Worm (Caenorhabditis elegans): ENCODE results near the gene eri-12.
"Not testable (repeated sequence)": the region's sequence is repeated elsewhere in the genome, so short reads cannot be mapped to it uniquely, and the experiment has no call there.

Gene eri-12

DNA sequence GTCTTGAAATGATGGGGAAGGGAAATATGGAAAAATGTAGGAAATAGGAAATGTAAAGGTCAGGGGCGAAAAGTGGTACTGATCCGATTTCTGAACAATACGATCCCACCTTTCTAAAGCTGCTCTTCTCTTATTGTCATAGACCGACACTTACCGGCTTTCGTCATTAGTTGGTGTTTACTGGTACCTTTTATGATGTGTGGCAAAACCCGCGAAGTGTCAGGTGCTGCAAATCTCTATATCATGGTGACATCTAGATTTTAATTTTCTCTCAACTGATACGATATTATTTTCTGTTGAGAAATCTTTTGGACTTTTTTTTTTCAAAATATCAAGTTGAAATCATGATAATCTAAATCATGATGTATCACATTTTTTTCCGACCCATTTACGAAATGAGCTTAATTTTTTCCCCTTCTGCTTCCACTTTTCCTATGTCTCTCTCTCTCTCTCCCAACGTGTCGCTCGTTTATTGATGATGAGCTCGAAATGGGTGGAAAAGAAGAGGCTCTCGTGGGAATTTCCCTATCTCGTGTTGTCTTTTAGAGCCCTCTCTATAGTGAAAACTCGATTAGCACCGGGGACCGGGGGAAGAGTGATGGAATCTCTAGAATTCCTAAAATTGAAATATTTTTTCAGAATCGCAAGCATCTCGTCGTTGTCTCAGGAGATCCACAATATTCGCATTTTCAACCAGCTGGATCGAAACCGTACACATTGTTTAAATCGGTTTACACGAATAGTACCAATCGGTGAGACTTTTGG, 25.1 kb upstream of the eri-12 start:
- TF ChIP-seq B0310.2 (tag; optimal IDR thresholded peaks at IDR 0.05) (no peak), ceh-13 (GFP tag; optimal IDR thresholded peaks at IDR 0.05) (no peak)

DNA sequence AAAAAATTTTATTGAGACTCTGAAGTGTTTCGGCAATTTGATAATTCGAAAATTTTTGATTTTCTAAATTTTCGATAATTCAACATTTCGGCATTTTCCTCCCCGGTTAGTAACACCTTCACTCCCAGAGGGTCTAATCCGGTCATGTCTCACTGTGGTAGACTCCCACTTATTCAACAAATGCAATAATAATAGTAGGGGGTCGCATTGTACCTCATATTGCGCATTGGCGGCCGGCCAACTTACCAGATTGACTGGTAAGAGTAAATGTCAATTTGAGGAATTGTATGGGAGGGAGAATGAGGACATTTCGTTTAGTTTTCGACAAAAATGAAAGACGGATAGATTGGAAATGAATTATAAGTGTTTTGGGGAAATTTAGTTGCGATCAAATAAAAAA, 22.9 kb upstream of the eri-12 start:
- TF ChIP-seq aly-1 (tag; optimal IDR thresholded peaks at IDR 0.05) (no peak), ceh-36 (tag; optimal IDR thresholded peaks at IDR 0.05) (no peak), tra-4 (tag; optimal IDR thresholded peaks at IDR 0.05) (no peak), flt-1 (GFP tag; IDR thresholded peaks at IDR 0.05) (no peak), pes-1 (GFP tag; IDR thresholded peaks at IDR 0.05) (no peak), ets-7 (tag; optimal IDR thresholded peaks at IDR 0.05) (no peak), F13C5.2 (tag; optimal IDR thresholded peaks at IDR 0.05) (no peak), B0310.2 (tag; optimal IDR thresholded peaks at IDR 0.05) (no peak), ceh-13 (GFP tag; optimal IDR thresholded peaks at IDR 0.05) (no peak), sea-1 (GFP tag; conservative IDR thresholded peaks at IDR 0.05) (no peak), hmg-4 (GFP tag; optimal IDR thresholded peaks at IDR 0.05) (no peak), hmbx-1 (tag; optimal IDR thresholded peaks at IDR 0.05) (no peak), hnd-1 (tag; optimal IDR thresholded peaks at IDR 0.05) (no peak), scrt-1 (GFP tag; IDR thresholded peaks at IDR 0.05) (no peak), ama-1 (optimal IDR thresholded peaks at IDR 0.05) (no peak), tbx-37 (GFP tag; conservative IDR thresholded peaks at IDR 0.05) (no peak), tbx-11 (GFP tag; IDR thresholded peaks at IDR 0.05) (no peak)

DNA sequence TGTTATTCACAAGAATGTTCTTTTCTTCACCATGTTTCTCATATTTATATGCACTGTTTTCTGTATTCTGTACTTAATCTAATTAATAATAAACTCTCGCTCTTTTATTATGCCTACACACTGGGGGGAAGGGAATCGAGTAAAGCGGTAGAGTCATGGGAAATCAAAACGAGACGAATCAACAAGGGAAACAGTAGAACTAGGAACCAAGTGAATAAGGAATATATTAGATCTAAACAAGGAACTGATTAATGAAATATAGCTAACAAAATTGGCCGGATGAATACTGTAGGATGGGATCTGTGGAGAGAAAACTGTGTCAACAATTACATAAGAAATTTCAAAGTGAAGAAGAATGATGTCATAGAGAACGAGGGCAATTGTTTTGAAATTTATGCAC, 21.6 kb upstream of the eri-12 start:
- no peak for TF ChIP-seq tbx-11 (GFP tag; IDR thresholded peaks at IDR 0.05)
- TF ChIP-seq hmg-4 (GFP tag; optimal IDR thresholded peaks at IDR 0.05): no peak
- TF ChIP-seq ceh-36 (tag; optimal IDR thresholded peaks at IDR 0.05): no peak
- TF ChIP-seq hmbx-1 (tag; optimal IDR thresholded peaks at IDR 0.05): no peak
- TF ChIP-seq pes-1 (GFP tag; IDR thresholded peaks at IDR 0.05): no peak
- TF ChIP-seq aly-1 (tag; optimal IDR thresholded peaks at IDR 0.05): no peak
- TF ChIP-seq hnd-1 (tag; optimal IDR thresholded peaks at IDR 0.05): no peak
- TF ChIP-seq B0310.2 (tag; optimal IDR thresholded peaks at IDR 0.05): no peak
- TF ChIP-seq ama-1 (optimal IDR thresholded peaks at IDR 0.05): no peak
- no peak for TF ChIP-seq tra-4 (tag; optimal IDR thresholded peaks at IDR 0.05)
- TF ChIP-seq flt-1 (GFP tag; IDR thresholded peaks at IDR 0.05): no peak
- TF ChIP-seq tbx-37 (GFP tag; conservative IDR thresholded peaks at IDR 0.05): no peak
- TF ChIP-seq sea-1 (GFP tag; conservative IDR thresholded peaks at IDR 0.05): no peak
- TF ChIP-seq ets-7 (tag; optimal IDR thresholded peaks at IDR 0.05): no peak
- no peak for TF ChIP-seq ceh-13 (GFP tag; optimal IDR thresholded peaks at IDR 0.05)
- no peak for TF ChIP-seq F13C5.2 (tag; optimal IDR thresholded peaks at IDR 0.05)
- no peak for TF ChIP-seq scrt-1 (GFP tag; IDR thresholded peaks at IDR 0.05)

DNA sequence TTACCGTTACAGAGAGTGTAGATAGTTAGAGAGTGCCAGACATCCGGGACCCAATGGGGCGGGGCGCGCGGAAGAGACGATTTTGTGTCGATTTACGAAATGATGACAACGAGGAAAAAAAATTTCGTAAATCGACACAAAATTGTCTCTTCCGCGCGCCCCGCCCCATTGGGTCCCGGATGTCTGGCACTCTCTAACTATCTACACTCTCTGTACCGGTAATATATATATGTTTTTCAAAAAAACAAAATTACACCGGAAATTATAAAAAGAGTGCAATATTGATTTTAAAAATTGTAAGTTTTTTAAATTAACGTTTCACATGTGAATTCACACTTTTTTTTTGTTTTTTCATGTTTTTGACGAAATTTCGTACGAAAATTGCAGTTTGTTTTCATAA, 18.5 kb upstream of the eri-12 start, which contains the start of gene B0001.4:
TSS of gene B0001.4 (minus strand) at position 101 of the 400 bp plus-strand sequence.
- TF ChIP-seq tbx-37 (GFP tag; conservative IDR thresholded peaks at IDR 0.05); aly-1 (tag; optimal IDR thresholded peaks at IDR 0.05); ceh-36 (tag; optimal IDR thresholded peaks at IDR 0.05): not testable (repeated sequence)

DNA sequence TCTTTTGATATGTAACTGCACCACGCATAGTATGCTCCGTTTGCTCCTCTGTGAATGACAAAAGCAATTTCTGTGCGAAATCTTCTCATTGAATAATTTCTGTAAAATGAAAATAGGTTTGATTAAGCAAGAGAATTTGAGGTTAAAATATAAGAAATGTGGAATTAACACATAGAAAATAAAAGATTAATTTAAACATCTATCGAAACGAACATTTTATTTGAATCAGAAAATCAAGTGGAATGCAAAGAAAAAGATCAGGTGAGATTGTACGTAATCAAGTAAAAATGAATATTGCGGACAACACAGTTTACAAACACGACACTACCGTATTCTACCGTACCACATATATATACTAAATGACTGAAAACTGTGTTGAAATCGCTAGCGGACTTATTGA, 15.7 kb upstream of the eri-12 start, which contains the start of gene B0001.8:
TSS of gene B0001.8 (minus strand) at position 101 of the 400 bp plus-strand sequence.
- no peak for TF ChIP-seq ceh-13 (GFP tag; optimal IDR thresholded peaks at IDR 0.05)
- no peak for TF ChIP-seq aly-1 (tag; optimal IDR thresholded peaks at IDR 0.05)
- no peak for TF ChIP-seq tra-4 (tag; optimal IDR thresholded peaks at IDR 0.05)
- no peak for TF ChIP-seq hmg-4 (GFP tag; optimal IDR thresholded peaks at IDR 0.05)
- no peak for TF ChIP-seq flt-1 (GFP tag; IDR thresholded peaks at IDR 0.05)
- no peak for TF ChIP-seq pes-1 (GFP tag; IDR thresholded peaks at IDR 0.05)
- no peak for TF ChIP-seq ceh-36 (tag; optimal IDR thresholded peaks at IDR 0.05)
- TF ChIP-seq F13C5.2 (tag; optimal IDR thresholded peaks at IDR 0.05): no peak
- no peak for TF ChIP-seq hmbx-1 (tag; optimal IDR thresholded peaks at IDR 0.05)

DNA sequence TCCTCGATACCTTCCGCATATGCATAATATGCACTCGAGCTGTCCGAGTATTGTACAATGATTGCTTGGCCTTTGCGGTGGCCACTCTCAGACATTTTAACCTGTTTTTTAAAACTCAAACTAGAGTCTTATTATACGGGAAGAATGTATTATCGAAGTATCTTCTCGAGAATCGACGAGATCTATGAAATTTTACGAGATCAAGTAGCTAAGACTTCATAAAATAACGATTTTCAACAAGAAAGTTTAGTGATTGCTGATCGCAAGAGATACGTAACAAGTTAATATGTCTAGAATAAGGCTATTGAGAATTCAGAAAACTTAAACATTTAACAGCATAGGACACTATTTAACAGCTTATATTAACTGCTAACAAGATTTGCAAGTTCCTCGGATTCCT, 13.4 kb upstream of the eri-12 start, which contains the start of gene B0001.5:
TSS of gene B0001.5 (minus strand) at position 101 of the 400 bp plus-strand sequence.
- TF ChIP-seq F13C5.2 (tag; optimal IDR thresholded peaks at IDR 0.05): no peak
- TF ChIP-seq ama-1 (optimal IDR thresholded peaks at IDR 0.05): no peak
- TF ChIP-seq tbx-11 (GFP tag; IDR thresholded peaks at IDR 0.05): no peak
- no peak for TF ChIP-seq scrt-1 (GFP tag; IDR thresholded peaks at IDR 0.05)
- no peak for TF ChIP-seq pes-1 (GFP tag; IDR thresholded peaks at IDR 0.05)
- TF ChIP-seq hmbx-1 (tag; optimal IDR thresholded peaks at IDR 0.05): no peak
- TF ChIP-seq ceh-36 (tag; optimal IDR thresholded peaks at IDR 0.05): no peak
- TF ChIP-seq aly-1 (tag; optimal IDR thresholded peaks at IDR 0.05): no peak
- TF ChIP-seq ceh-13 (GFP tag; optimal IDR thresholded peaks at IDR 0.05): no peak
- TF ChIP-seq ets-7 (tag; optimal IDR thresholded peaks at IDR 0.05): no peak
- TF ChIP-seq tra-4 (tag; optimal IDR thresholded peaks at IDR 0.05): no peak
- TF ChIP-seq flt-1 (GFP tag; IDR thresholded peaks at IDR 0.05): no peak
- no peak for TF ChIP-seq hmg-4 (GFP tag; optimal IDR thresholded peaks at IDR 0.05)
- TF ChIP-seq hnd-1 (tag; optimal IDR thresholded peaks at IDR 0.05): no peak
- no peak for TF ChIP-seq sea-1 (GFP tag; conservative IDR thresholded peaks at IDR 0.05)

DNA sequence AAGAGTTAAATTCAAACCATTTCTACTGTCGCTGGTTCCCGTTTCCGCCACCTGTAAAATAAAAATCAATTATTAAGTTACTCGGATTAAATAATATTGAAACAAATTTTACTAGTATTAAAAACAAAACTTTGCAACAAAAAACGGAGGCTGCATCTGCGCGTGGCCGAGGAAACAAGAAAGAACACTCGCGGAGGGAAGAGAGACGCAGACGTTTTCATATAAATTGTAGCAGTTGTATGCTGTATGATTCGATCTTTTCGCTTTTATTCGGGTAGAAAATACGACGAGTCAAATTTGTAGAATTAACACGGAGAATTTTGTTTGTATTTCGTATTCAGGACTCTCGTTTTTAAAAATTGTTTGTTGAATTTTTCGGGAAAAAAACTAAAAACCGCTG, 11.0 kb upstream of the eri-12 start, which contains the start of gene B0001.3:
TSS of gene B0001.3 (minus strand) at position 55 of the 400 bp plus-strand sequence.
- TF ChIP-seq B0310.2 (tag; optimal IDR thresholded peaks at IDR 0.05): no peak
- no peak for TF ChIP-seq tra-4 (tag; optimal IDR thresholded peaks at IDR 0.05)
- TF ChIP-seq hnd-1 (tag; optimal IDR thresholded peaks at IDR 0.05): no peak
- TF ChIP-seq hmg-4 (GFP tag; optimal IDR thresholded peaks at IDR 0.05): no peak
- TF ChIP-seq F13C5.2 (tag; optimal IDR thresholded peaks at IDR 0.05): no peak
- no peak for TF ChIP-seq ceh-36 (tag; optimal IDR thresholded peaks at IDR 0.05)
- no peak for TF ChIP-seq aly-1 (tag; optimal IDR thresholded peaks at IDR 0.05)
- TF ChIP-seq ceh-13 (GFP tag; optimal IDR thresholded peaks at IDR 0.05): no peak
- no peak for TF ChIP-seq ets-7 (tag; optimal IDR thresholded peaks at IDR 0.05)
- TF ChIP-seq pes-1 (GFP tag; IDR thresholded peaks at IDR 0.05): no peak
- no peak for TF ChIP-seq tbx-11 (GFP tag; IDR thresholded peaks at IDR 0.05)
- no peak for TF ChIP-seq flt-1 (GFP tag; IDR thresholded peaks at IDR 0.05)
- no peak for TF ChIP-seq ama-1 (optimal IDR thresholded peaks at IDR 0.05)
- no peak for TF ChIP-seq tbx-37 (GFP tag; conservative IDR thresholded peaks at IDR 0.05)
- TF ChIP-seq sea-1 (GFP tag; conservative IDR thresholded peaks at IDR 0.05): no peak
- no peak for TF ChIP-seq hmbx-1 (tag; optimal IDR thresholded peaks at IDR 0.05)
- TF ChIP-seq scrt-1 (GFP tag; IDR thresholded peaks at IDR 0.05): no peak
